Worm (Caenorhabditis elegans) whole organism, L2 larva: ENCODE data around the gene daf-7.

Experiments used
- ama-1 ChIP-seq: fragments of 150-350 bp; optimal IDR thresholded peaks from 2 replicates; lab custom pipeline; 2018; ENCODE audit warnings: inconsistent platforms
- egl-27 ChIP-seq: sonication (generic microtip); optimal IDR thresholded peaks from 3 replicates; lab custom pipeline; 2017; ENCODE audit warnings: missing biosample characterization, missing genetic modification reagents, missing genetic modification characterization
- lin-13 ChIP-seq: fragments of 150-350 bp; optimal IDR thresholded peaks from 2 replicates; lab custom pipeline; 2014; ENCODE audit warnings: missing biosample characterization, missing genetic modification reagents, missing genetic modification characterization
- lsy-2 ChIP-seq, 2 experiments: fragments of 150-350 bp in 1 of 2; sonication (generic microtip) in 1 of 2; optimal IDR thresholded peaks; 2 replicates each; lab custom pipeline; 2014 to 2017; ENCODE audit warnings: missing biosample characterization in 2 of 2, missing genetic modification characterization in 2 of 2
- nhr-11 ChIP-seq: fragments of 150-350 bp; optimal IDR thresholded peaks from 2 replicates; lab custom pipeline; 2014; ENCODE audit warnings: missing biosample characterization, missing genetic modification characterization
- nhr-12 ChIP-seq: fragments of 150-350 bp; optimal IDR thresholded peaks from 2 replicates; lab custom pipeline; 2014; ENCODE audit warnings: missing biosample characterization, missing genetic modification characterization
- nhr-77 ChIP-seq: fragments of 150-350 bp; optimal IDR thresholded peaks from 2 replicates; lab custom pipeline; 2014; ENCODE audit warnings: missing biosample characterization, missing genetic modification characterization

DNA sequence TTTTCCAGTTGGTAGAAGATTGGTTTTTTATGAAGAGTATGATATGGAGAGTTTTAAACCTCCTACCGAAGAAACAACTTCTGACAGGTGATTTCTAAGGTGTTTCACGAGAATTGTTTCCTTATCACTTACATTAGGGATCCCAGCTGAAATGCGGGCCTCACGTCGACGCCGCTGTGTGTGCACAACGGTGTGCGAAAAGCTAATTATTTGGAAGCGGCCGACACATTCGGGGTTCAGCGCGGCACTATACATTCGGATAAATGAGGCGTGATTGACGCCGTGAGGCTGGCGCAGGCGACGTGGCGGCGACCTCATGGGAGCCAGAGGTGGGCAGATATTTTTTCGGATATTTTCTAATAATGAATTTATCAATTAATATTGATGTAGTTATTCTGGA is 7.7 kb downstream of the daf-7 start:
- TF ChIP-seq lin-13 (GFP tag; lab: Kevin White, UChicago) (no peak), ama-1 (lab: Kevin White, UChicago) (no peak), lsy-2 (tag; optimal IDR thresholded peaks at IDR 0.05; lab: Kevin White, UChicago) (no peak), nhr-77 (tag; lab: Kevin White, UChicago) (no peak), nhr-12 (no peak), egl-27 (tag; lab: Kevin White, UChicago) (no peak), nhr-11 (tag; lab: Kevin White, UChicago) (no peak)
